Worm (Caenorhabditis elegans): Measurements from ENCODE around the gene pals-28.

- TF ChIP-seq sea-2 (GFP tag; optimal IDR thresholded peaks at IDR 0.05) (no peak), egl-5 (tag; optimal IDR thresholded peaks at IDR 0.05) (no peak), elt-3 (tag; optimal IDR thresholded peaks at IDR 0.05) (no peak), nhr-77 (tag; optimal IDR thresholded peaks at IDR 0.05) (no peak), mdl-1 (tag; optimal IDR thresholded peaks at IDR 0.05) (no peak), unc-39 (tag; optimal IDR thresholded peaks at IDR 0.05) (no peak), lin-39 (tag; optimal IDR thresholded peaks at IDR 0.05) (no peak), nhr-28 (tag; optimal IDR thresholded peaks at IDR 0.05) (no peak), mml-1 (tag; optimal IDR thresholded peaks at IDR 0.05) (no peak), elt-2 (tag; optimal IDR thresholded peaks at IDR 0.05) (no peak)
Measured at ce11 chrIII:4405986-4406385, 21.4 kb downstream of the pals-28 start, which contains the start of gene rnp-4.
